Worm (Caenorhabditis elegans) whole organism, L1 larva: ENCODE measurements around the gene F14B8.4.

Experiments
- C04F5.9 ChIP-seq: sonication (generic microtip); optimal IDR thresholded peaks from 2 replicates; lab custom pipeline; 2016; ENCODE audit warnings: missing genetic modification characterization, missing compliant biosample characterization
- C34B4.2 ChIP-seq: sonication (generic microtip); optimal IDR thresholded peaks from 2 replicates; lab custom pipeline; 2017; ENCODE audit warnings: mild to moderate bottlenecking, missing genetic modification characterization, missing compliant biosample characterization
- Y116A8C.19 ChIP-seq: sonication (generic microtip); optimal IDR thresholded peaks from 2 replicates; lab custom pipeline; 2016; ENCODE audit warnings: missing compliant biosample characterization, missing genetic modification characterization, borderline replicate concordance
- aha-1 ChIP-seq: fragments of 150-350 bp; optimal IDR thresholded peaks from 2 replicates; lab custom pipeline; 2014; ENCODE audit warnings: missing biosample characterization, missing genetic modification characterization
- alr-1 ChIP-seq: fragments of 200-800 bp; sonication (Bioruptor generic); optimal IDR thresholded peaks from 2 replicates; lab custom pipeline; 2018; ENCODE audit warnings: borderline replicate concordance, mild to moderate bottlenecking, missing genetic modification characterization, missing compliant biosample characterization
- blmp-1 ChIP-seq: fragments of 150-350 bp; optimal IDR thresholded peaks from 2 replicates; lab custom pipeline; 2014; ENCODE audit warnings: missing biosample characterization, missing genetic modification characterization
- ceh-63 ChIP-seq: fragments of 200-800 bp; sonication (Bioruptor generic); optimal IDR thresholded peaks from 2 replicates; lab custom pipeline; 2018; ENCODE audit warnings: mild to moderate bottlenecking, missing genetic modification characterization, missing compliant biosample characterization
- ceh-82 ChIP-seq, 3 experiments: fragments of 150-350 bp in 1 of 3; sonication (generic microtip) in 2 of 3; optimal IDR thresholded peaks; 2 replicates each; lab custom pipeline; 2014 to 2017; ENCODE audit warnings: missing biosample characterization in 3 of 3, missing genetic modification characterization in 3 of 3
- ceh-88 ChIP-seq: fragments of 200-800 bp; sonication (Bioruptor generic); IDR thresholded peaks from 2 replicates; pipeline ENCODE4 v1.3.6; 2022; ENCODE audit warnings: missing genetic modification characterization, missing compliant biosample characterization
- ceh-90 ChIP-seq: sonication (generic microtip); optimal IDR thresholded peaks from 2 replicates; lab custom pipeline; 2016; ENCODE audit warnings: missing genetic modification characterization, missing compliant biosample characterization
- ces-1 ChIP-seq: fragments of 150-350 bp; optimal IDR thresholded peaks from 2 replicates; lab custom pipeline; 2014; ENCODE audit warnings: missing biosample characterization, missing genetic modification reagents, missing genetic modification characterization
- dpl-1 ChIP-seq, 3 experiments: fragments of 150-350 bp in 2 of 3; sonication (generic microtip) in 1 of 3; optimal IDR thresholded peaks; 2 replicates each; lab custom pipeline; 2014 to 2017; ENCODE audit warnings: missing biosample characterization in 3 of 3, missing genetic modification characterization in 3 of 3, missing genetic modification reagents in 3 of 3
- dsc-1 ChIP-seq: sonication (generic microtip); optimal IDR thresholded peaks from 2 replicates; lab custom pipeline; 2016; ENCODE audit warnings: mild to moderate bottlenecking, missing genetic modification characterization, missing compliant biosample characterization
- efl-3 ChIP-seq: fragments of 200-800 bp; sonication (Bioruptor generic); optimal IDR thresholded peaks from 2 replicates; lab custom pipeline; 2018; ENCODE audit warnings: mild to moderate bottlenecking, missing genetic modification characterization, missing compliant biosample characterization
- egl-27 ChIP-seq, 2 experiments: fragments of 150-350 bp in 1 of 2; sonication (generic microtip); optimal IDR thresholded peaks; 3 replicates each; lab custom pipeline; 2017 to 2018; ENCODE audit warnings: missing biosample characterization in 2 of 2, missing genetic modification characterization in 2 of 2, missing genetic modification reagents in 2 of 2
- elt-2 ChIP-seq: sonication (generic microtip); optimal IDR thresholded peaks from 2 replicates; lab custom pipeline; 2016; ENCODE audit warnings: missing genetic modification characterization, mild to moderate bottlenecking, inconsistent platforms, missing compliant biosample characterization, missing genetic modification reagents
- fkh-10 ChIP-seq: sonication (generic microtip); optimal IDR thresholded peaks from 2 replicates; lab custom pipeline; 2017; ENCODE audit warnings: missing biosample characterization, missing genetic modification reagents, missing genetic modification characterization
- fkh-4 ChIP-seq: sonication (generic microtip); optimal IDR thresholded peaks from 2 replicates; lab custom pipeline; 2016; ENCODE audit warnings: missing compliant biosample characterization, missing genetic modification characterization, borderline replicate concordance
- fkh-8 ChIP-seq: sonication (generic microtip); optimal IDR thresholded peaks from 2 replicates; lab custom pipeline; 2016; ENCODE audit warnings: mild to moderate bottlenecking, missing genetic modification characterization, missing compliant biosample characterization
- grh-1 ChIP-seq: fragments of 200-800 bp; sonication (Bioruptor generic); IDR thresholded peaks from 2 replicates; pipeline ENCODE4 v1.3.6; 2022; ENCODE audit warnings: missing genetic modification reagents, missing genetic modification characterization, missing compliant biosample characterization
- hlh-17 ChIP-seq: fragments of 200-800 bp; sonication (Bioruptor generic); optimal IDR thresholded peaks from 2 replicates; lab custom pipeline; 2018; ENCODE audit warnings: missing genetic modification characterization, mild to moderate bottlenecking, missing compliant biosample characterization, moderate library complexity, borderline replicate concordance
- hlh-4 ChIP-seq: sonication (generic microtip); optimal IDR thresholded peaks from 2 replicates; lab custom pipeline; 2016; ENCODE audit warnings: mild to moderate bottlenecking, missing genetic modification characterization, missing compliant biosample characterization
- jun-1 ChIP-seq: fragments of 150-350 bp; optimal IDR thresholded peaks from 2 replicates; lab custom pipeline; 2014; ENCODE audit warnings: missing biosample characterization, missing genetic modification reagents, missing genetic modification characterization
- lin-15B ChIP-seq: fragments of 150-350 bp; sonication (generic microtip); optimal IDR thresholded peaks from 3 replicates; lab custom pipeline; 2014; ENCODE audit warnings: missing biosample characterization, missing genetic modification characterization
- lin-35 ChIP-seq, 2 experiments: fragments of 150-350 bp; optimal IDR thresholded peaks; 2 replicates each; lab custom pipeline; 2014; ENCODE audit warnings: missing biosample characterization in 2 of 2, missing genetic modification characterization in 2 of 2, missing genetic modification reagents in 2 of 2
- nhr-11 ChIP-seq: fragments of 150-350 bp; optimal IDR thresholded peaks from 2 replicates; lab custom pipeline; 2014; ENCODE audit warnings: missing biosample characterization, missing genetic modification characterization
- nhr-12 ChIP-seq: sonication (generic microtip); optimal IDR thresholded peaks from 2 replicates; lab custom pipeline; 2017; ENCODE audit warnings: missing biosample characterization, missing genetic modification characterization
- nhr-20 ChIP-seq: sonication (generic microtip); optimal IDR thresholded peaks from 2 replicates; lab custom pipeline; 2016; ENCODE audit warnings: mild to moderate bottlenecking, missing genetic modification characterization, missing compliant biosample characterization
- nhr-237 ChIP-seq: fragments of 150-350 bp; optimal IDR thresholded peaks from 2 replicates; lab custom pipeline; 2014; ENCODE audit warnings: missing biosample characterization, missing genetic modification characterization
- nhr-28 ChIP-seq: fragments of 150-350 bp; optimal IDR thresholded peaks from 2 replicates; lab custom pipeline; 2014; ENCODE audit warnings: missing biosample characterization, missing genetic modification characterization
- nhr-85 ChIP-seq: sonication (generic microtip); peaks from one replicate; lab custom pipeline; 2016; ENCODE audit warnings: missing genetic modification characterization, inconsistent platforms, missing compliant biosample characterization
- nhr-90 ChIP-seq: sonication (generic microtip); optimal IDR thresholded peaks from 2 replicates; lab custom pipeline; 2016; ENCODE audit warnings: mild to moderate bottlenecking, missing genetic modification characterization, missing compliant biosample characterization; ENCODE audit not compliant: poor library complexity
- rnt-1 ChIP-seq: sonication (generic microtip); optimal IDR thresholded peaks from 2 replicates; lab custom pipeline; 2016; ENCODE audit warnings: mild to moderate bottlenecking, missing genetic modification characterization, moderate library complexity, missing compliant biosample characterization
- snu-23 ChIP-seq: sonication (generic microtip); optimal IDR thresholded peaks from 2 replicates; lab custom pipeline; 2016; ENCODE audit warnings: missing genetic modification characterization, missing compliant biosample characterization
- sptf-1 ChIP-seq: fragments of 150-350 bp; optimal IDR thresholded peaks from 2 replicates; lab custom pipeline; 2014; ENCODE audit warnings: missing biosample characterization, missing genetic modification characterization
- tlp-1 ChIP-seq: fragments of 150-350 bp; optimal IDR thresholded peaks from 2 replicates; lab custom pipeline; 2014; ENCODE audit warnings: missing biosample characterization, missing genetic modification characterization
- unc-130 ChIP-seq: fragments of 150-350 bp; optimal IDR thresholded peaks from 2 replicates; lab custom pipeline; 2017; ENCODE audit warnings: missing biosample characterization, missing genetic modification characterization, inconsistent platforms
- unc-98 ChIP-seq: fragments of 200-800 bp; sonication (Bioruptor generic); IDR thresholded peaks from 2 replicates; pipeline ENCODE4 v1.3.6; 2022; ENCODE audit warnings: missing genetic modification characterization, missing compliant biosample characterization
- vab-15 ChIP-seq: sonication (generic microtip); optimal IDR thresholded peaks from 2 replicates; lab custom pipeline; 2017; ENCODE audit warnings: missing genotype, mild to moderate bottlenecking, missing genetic modification characterization, missing compliant biosample characterization
- zag-1 ChIP-seq: fragments of 150-350 bp; optimal IDR thresholded peaks from 2 replicates; lab custom pipeline; 2014; ENCODE audit warnings: missing biosample characterization, missing genetic modification characterization
- ztf-11 ChIP-seq, 2 experiments: sonication (generic microtip); optimal IDR thresholded peaks; 2 replicates each; lab custom pipeline; 2016 to 2017; ENCODE audit warnings: missing genetic modification characterization in 2 of 2, missing biosample characterization in 1 of 2, missing compliant biosample characterization in 1 of 2

Gene F14B8.4

DNA sequence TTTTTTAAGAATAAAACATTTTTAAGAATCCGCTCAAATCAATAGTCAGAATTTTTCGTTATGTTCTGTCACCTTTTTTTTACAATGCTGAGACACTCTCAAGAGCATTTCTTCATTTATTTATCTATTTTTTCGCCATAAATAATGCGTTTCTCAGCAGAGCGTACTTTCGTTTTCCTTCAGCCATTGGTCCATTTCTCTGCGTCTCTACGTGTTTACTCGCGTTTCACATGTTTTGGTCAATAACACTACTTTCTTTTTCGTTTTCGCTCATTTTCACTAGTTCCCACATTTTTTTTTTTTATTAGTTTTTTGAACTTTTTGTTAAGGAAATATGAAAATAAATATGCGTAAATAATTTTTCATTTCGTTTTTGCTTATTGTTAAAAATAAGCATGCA lies 34.7 kb upstream of the F14B8.4 start (continued):
- TF ChIP-seq nhr-11 (tag; lab: Kevin White, UChicago), result no peak
- no peak for TF ChIP-seq fkh-4 (tag; lab: Kevin White, UChicago)
- no peak for TF ChIP-seq unc-130
- no peak for TF ChIP-seq ceh-88 (GFP tag; lab: Robert Waterston, UW)
- no peak for TF ChIP-seq sptf-1
- peak; percentile 45 for TF ChIP-seq lin-15B (tag; lab: Kevin White, UChicago)
- TF ChIP-seq lin-35 (GFP tag; optimal IDR thresholded peaks at IDR 0.05; lab: Kevin White, UChicago), result peak; percentile 42 to 64
- no peak for TF ChIP-seq alr-1 (tag; lab: Kevin White, UChicago)
- no peak for TF ChIP-seq elt-2 (tag; lab: Kevin White, UChicago)
- peak in 1 of 3 experiments; percentile 11 for TF ChIP-seq ceh-82 (tag; optimal IDR thresholded peaks at IDR 0.05; lab: Kevin White, UChicago)
- no peak for TF ChIP-seq nhr-85
- TF ChIP-seq nhr-20 (tag; lab: Kevin White, UChicago), result peak; percentile 63
- no peak for TF ChIP-seq nhr-237 (tag; lab: Kevin White, UChicago)
- TF ChIP-seq dsc-1 (tag; lab: Kevin White, UChicago), result no peak
- TF ChIP-seq aha-1 (tag; lab: Kevin White, UChicago), result no peak
- no peak for TF ChIP-seq jun-1 (tag; lab: Kevin White, UChicago)
- TF ChIP-seq hlh-17 (GFP tag; lab: Kevin White, UChicago), result no peak
- no peak for TF ChIP-seq fkh-8 (tag; lab: Kevin White, UChicago)
- no peak for TF ChIP-seq grh-1 (GFP tag; lab: Robert Waterston, UW)
- TF ChIP-seq C04F5.9 (tag; lab: Kevin White, UChicago), result no peak
- no peak for TF ChIP-seq ztf-11 (tag; optimal IDR thresholded peaks at IDR 0.05; lab: Kevin White, UChicago)
- no peak for TF ChIP-seq C34B4.2 (tag; lab: Kevin White, UChicago)
- TF ChIP-seq tlp-1 (tag; lab: Kevin White, UChicago), result no peak
- TF ChIP-seq ces-1 (GFP tag; lab: Kevin White, UChicago), result no peak
- no peak for TF ChIP-seq unc-98
- TF ChIP-seq hlh-4 (tag; lab: Kevin White, UChicago), result no peak
- TF ChIP-seq vab-15, result no peak
- TF ChIP-seq nhr-12, result no peak
- no peak for TF ChIP-seq egl-27 (tag; optimal IDR thresholded peaks at IDR 0.05; lab: Kevin White, UChicago)
- TF ChIP-seq ceh-63 (GFP tag; lab: Kevin White, UChicago), result no peak
- no peak for TF ChIP-seq efl-3 (GFP tag; lab: Kevin White, UChicago)
- no peak for TF ChIP-seq fkh-10 (GFP tag; lab: Kevin White, UChicago)
- no peak for TF ChIP-seq nhr-28 (tag; lab: Kevin White, UChicago)
- TF ChIP-seq ceh-90 (tag; lab: Kevin White, UChicago), result no peak
- no peak for TF ChIP-seq nhr-90 (tag; lab: Kevin White, UChicago)

ce11 chrX:6932134-6932533 lies 32.4 kb upstream of the F14B8.4 start, which contains the start of gene F14B8.6:
Gene F14B8.6 (minus strand): TSS chrX:6932425.
- no peak for TF ChIP-seq snu-23
- no peak for TF ChIP-seq dpl-1 (GFP tag; optimal IDR thresholded peaks at IDR 0.05; lab: Kevin White, UChicago)
- no peak for TF ChIP-seq lin-15B (tag; lab: Kevin White, UChicago)
- peak in 1 of 2 experiments; percentile 33 for TF ChIP-seq lin-35 (GFP tag; optimal IDR thresholded peaks at IDR 0.05; lab: Kevin White, UChicago)
- TF ChIP-seq elt-2 (tag; lab: Kevin White, UChicago), result peak; percentile 68
- no peak for TF ChIP-seq zag-1 (tag; lab: Kevin White, UChicago)
- no peak for TF ChIP-seq rnt-1 (tag; lab: Kevin White, UChicago)
- no peak for TF ChIP-seq fkh-10 (GFP tag; lab: Kevin White, UChicago)
- TF ChIP-seq Y116A8C.19 (tag; lab: Kevin White, UChicago), result no peak
- peak; percentile 18 for TF ChIP-seq blmp-1 (tag; lab: Kevin White, UChicago)
- TF ChIP-seq, all 84 proteins: peak for 3
